Fruit fly (Drosophila melanogaster): ENCODE results near the gene bigmax.

Gene bigmax

DNA sequence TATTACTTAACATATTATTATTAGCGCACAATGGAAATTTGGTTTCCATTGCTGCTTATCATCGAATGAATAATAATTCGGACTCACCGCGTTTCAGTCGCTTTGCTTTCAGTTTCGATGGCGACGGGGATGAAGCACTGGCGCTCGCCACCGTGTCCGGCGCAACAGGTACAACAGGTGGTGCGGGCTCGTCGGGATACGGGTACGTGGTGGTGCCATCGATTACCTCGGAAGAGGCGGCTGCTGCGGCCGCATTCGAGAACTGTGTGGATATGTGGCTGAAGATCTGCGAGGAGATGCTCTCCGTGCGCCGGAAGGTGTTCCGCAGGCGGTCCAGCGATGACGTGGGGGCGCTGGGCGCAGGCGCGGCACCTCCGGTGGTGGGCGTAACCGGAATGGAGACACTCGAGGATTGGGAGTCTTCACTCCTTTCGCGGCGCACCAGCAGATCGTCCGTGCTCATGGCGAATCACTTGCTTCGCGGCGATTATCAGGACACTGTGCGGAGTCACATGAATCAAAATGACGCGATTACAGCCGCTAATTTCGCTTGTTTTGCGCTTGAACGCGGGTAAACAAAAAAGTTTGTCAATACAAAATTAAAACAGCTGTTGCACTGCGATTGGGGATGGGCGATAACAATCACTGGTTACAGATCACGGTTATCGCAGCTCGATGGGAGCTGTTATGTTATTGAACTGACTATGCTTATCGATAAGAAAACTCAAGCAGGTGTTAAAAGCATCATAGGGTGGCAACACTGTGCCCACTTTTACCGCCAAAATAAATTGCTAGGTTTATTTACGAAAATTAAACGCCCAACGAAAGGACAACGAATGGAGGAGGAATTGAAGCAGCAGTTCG lies 49.7 kb downstream of the bigmax start, which contains the start of the genes CG31064 and PolA2:
CG31064 (minus strand) TSS at position 648 of the 864 bp plus-strand sequence.
PolA2 (plus strand) TSS at position 726 of the 864 bp plus-strand sequence.
- no peak for TF ChIP-seq fd96Ca (GFP tag; IDR thresholded peaks at IDR 0.05)
- no peak for TF ChIP-seq CG34367 (tag; optimal IDR thresholded peaks at IDR 0.05)
- TF ChIP-seq CG12605 (GFP tag; IDR thresholded peaks at IDR 0.05) = 0 out of 2 replicates have a peak, but pooled peaks have one; percentile 6
- 0 out of 3 replicates have a peak, but pooled peaks have one; percentile 15 for TF ChIP-seq CG4496 (GFP tag; IDR thresholded peaks at IDR 0.05)

DNA sequence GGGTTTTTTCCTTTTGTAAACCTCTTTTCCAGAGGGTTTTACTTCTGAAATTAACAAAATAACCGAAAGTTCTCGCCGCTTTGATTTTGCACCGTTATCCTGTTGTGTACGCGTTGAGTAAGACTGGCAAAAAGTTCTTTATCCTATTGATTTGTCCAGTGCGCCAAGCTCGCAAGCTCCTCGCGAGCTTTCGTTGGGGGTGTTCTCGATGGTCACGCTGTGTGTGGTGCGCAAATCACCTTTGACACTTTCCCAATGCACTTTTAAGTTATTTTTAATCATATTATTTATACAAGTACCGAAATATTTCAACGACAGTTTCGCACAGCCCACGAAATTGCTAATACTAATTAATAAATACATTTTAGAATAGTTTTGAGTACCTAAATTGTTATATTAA lies 50.3 kb downstream of the bigmax start:
- TF ChIP-seq CG8301 (tag; optimal IDR thresholded peaks at IDR 0.05) = no peak
- TF ChIP-seq D1 (tag; optimal IDR thresholded peaks at IDR 0.05) = no peak
- TF ChIP-seq CG8159 (tag; optimal IDR thresholded peaks at IDR 0.05) = no peak
- no peak for TF ChIP-seq CG12605 (GFP tag; IDR thresholded peaks at IDR 0.05)
- no peak for TF ChIP-seq Pif1B (GFP tag; optimal IDR thresholded peaks at IDR 0.05)
- no peak for TF ChIP-seq rn (GFP tag; IDR thresholded peaks at IDR 0.05)
- no peak for TF ChIP-seq CG17806 (tag; optimal IDR thresholded peaks at IDR 0.05)
- no peak for TF ChIP-seq Snoo (tag; optimal IDR thresholded peaks at IDR 0.05)
- TF ChIP-seq CG9948 (tag; optimal IDR thresholded peaks at IDR 0.05) = no peak
- no peak for TF ChIP-seq CG10348 (GFP tag; IDR thresholded peaks at IDR 0.05)
- no peak for TF ChIP-seq CG14655 (GFP tag; optimal IDR thresholded peaks at IDR 0.05)
- TF ChIP-seq gl (tag; optimal IDR thresholded peaks at IDR 0.05) = no peak
- TF ChIP-seq EcR (GFP tag; optimal IDR thresholded peaks at IDR 0.05) = no peak
- TF ChIP-seq CG13204 (GFP tag; optimal IDR thresholded peaks at IDR 0.05) = no peak
